Fruit fly (Drosophila melanogaster) S2 (cell line): ENCODE measurements around the gene Fic.

Experiments used
- CG8478 ChIP-seq: fragments of >200 bp; optimal IDR thresholded peaks from 2 replicates; lab custom pipeline; 2018
- CTCF ChIP-seq, 2 experiments: fragments of >200 bp; optimal IDR thresholded peaks; 2 replicates each; lab custom pipeline; 2018

- TF ChIP-seq CTCF (optimal IDR thresholded peaks at IDR 0.05; lab: Kevin White, UChicago) (no peak), CG8478 (lab: Kevin White, UChicago) (no peak)
Observed at dm6 chr2L:6464780-6465179, 40.6 kb downstream of the Fic start.
